Fruit fly (Drosophila melanogaster) whole organism, embryonic: ENCODE results near the gene CG44362.

ENCODE experiments used
- CG10979 ChIP-seq: fragments of 200-800 bp; sonication (Bioruptor generic); optimal IDR thresholded peaks from 2 replicates; lab custom pipeline; 2018; ENCODE audit warnings: missing biosample characterization, mild to moderate bottlenecking, missing genetic modification characterization, moderate library complexity
- CG11456 ChIP-seq: fragments of 200-800 bp; sonication (Bioruptor generic); IDR thresholded peaks from 3 replicates; pipeline ENCODE4 v1.3.6; 2022; ENCODE audit warnings: missing biosample characterization, missing genetic modification characterization
- CG12391 ChIP-seq: fragments of 200-800 bp; sonication (Bioruptor generic); optimal IDR thresholded peaks from 3 replicates; lab custom pipeline; 2018; ENCODE audit warnings: missing biosample characterization, mild to moderate bottlenecking, missing genetic modification characterization, moderate library complexity
- CG12769 ChIP-seq: fragments of 200-800 bp; sonication (Bioruptor generic); optimal IDR thresholded peaks from 2 replicates; lab custom pipeline; 2019; ENCODE audit warnings: missing biosample characterization, mild to moderate bottlenecking, missing genetic modification characterization, moderate library complexity
- CG13624 ChIP-seq: fragments of 200-800 bp; sonication (Bioruptor generic); optimal IDR thresholded peaks from 2 replicates; lab custom pipeline; 2016; ENCODE audit warnings: missing biosample characterization, missing genetic modification characterization
- CG14710 ChIP-seq: fragments of 200-800 bp; sonication (Bioruptor generic); optimal IDR thresholded peaks from 3 replicates; lab custom pipeline; 2019; ENCODE audit warnings: missing biosample characterization, mild to moderate bottlenecking, missing genetic modification characterization, moderate library complexity
- CG15269 ChIP-seq: fragments of 200-800 bp; sonication (Bioruptor generic); optimal IDR thresholded peaks from 2 replicates; lab custom pipeline; 2018; ENCODE audit warnings: missing biosample characterization, mild to moderate bottlenecking, missing genetic modification characterization, moderate library complexity
- CG15696 ChIP-seq: fragments of 200-800 bp; sonication (Bioruptor generic); optimal IDR thresholded peaks from 2 replicates; lab custom pipeline; 2019; ENCODE audit warnings: missing biosample characterization, mild to moderate bottlenecking, missing genetic modification characterization, moderate library complexity
- CG1603 ChIP-seq: fragments of 200-800 bp; sonication (Bioruptor generic); optimal IDR thresholded peaks from 2 replicates; lab custom pipeline; 2019; ENCODE audit warnings: missing biosample characterization, mild to moderate bottlenecking, missing genetic modification characterization, moderate library complexity
- CG2199 ChIP-seq: fragments of 200-800 bp; sonication (Bioruptor generic); IDR thresholded peaks from 3 replicates; pipeline ENCODE4 v1.3.6; 2022; ENCODE audit warnings: missing biosample characterization, missing genetic modification characterization
- CG30403 ChIP-seq: fragments of 200-800 bp; sonication (Bioruptor generic); optimal IDR thresholded peaks from 3 replicates; lab custom pipeline; 2016; ENCODE audit warnings: missing biosample characterization, missing genetic modification characterization
- CG32532 ChIP-seq: fragments of 200-800 bp; sonication (Bioruptor generic); IDR thresholded peaks from 2 replicates; pipeline ENCODE4 v1.3.6; 2022; ENCODE audit warnings: missing biosample characterization, missing genetic modification characterization
- CG3726 ChIP-seq: fragments of 200-800 bp; sonication (Bioruptor generic); IDR thresholded peaks from 3 replicates; pipeline ENCODE4, ENCODE4 v1.3.6; 2022; ENCODE audit warnings: missing biosample characterization, missing genetic modification characterization
- CG6765 ChIP-seq: fragments of 200-800 bp; sonication (Bioruptor generic); optimal IDR thresholded peaks from 3 replicates; lab custom pipeline; 2017; ENCODE audit warnings: missing biosample characterization, mild to moderate bottlenecking, missing genetic modification characterization
- CG7928 ChIP-seq: fragments of 200-800 bp; sonication (Bioruptor generic); optimal IDR thresholded peaks from 2 replicates; lab custom pipeline; 2017; ENCODE audit warnings: missing biosample characterization, mild to moderate bottlenecking, missing genetic modification characterization
- CG9437 ChIP-seq: fragments of 200-800 bp; sonication (Bioruptor generic); optimal IDR thresholded peaks from 2 replicates; lab custom pipeline; 2018; ENCODE audit warnings: missing biosample characterization, mild to moderate bottlenecking, missing genetic modification characterization
- CG9797 ChIP-seq: fragments of 200-800 bp; sonication (Bioruptor generic); optimal IDR thresholded peaks from 3 replicates; lab custom pipeline; 2018; ENCODE audit warnings: missing biosample characterization, mild to moderate bottlenecking, missing genetic modification characterization
- Dek ChIP-seq: fragments of 200-800 bp; sonication (Bioruptor generic); optimal IDR thresholded peaks from 3 replicates; lab custom pipeline; 2019; ENCODE audit warnings: missing biosample characterization, mild to moderate bottlenecking, missing genetic modification characterization, moderate library complexity
- Ets65A ChIP-seq: fragments of 200-800 bp; sonication (Bioruptor generic); peaks from one replicate; lab custom pipeline; 2016; ENCODE audit warnings: missing biosample characterization, missing genetic modification characterization
- HLH3B ChIP-seq: fragments of 200-800 bp; sonication (Bioruptor generic); IDR thresholded peaks from 2 replicates; pipeline ENCODE4 v1.3.6; 2022; ENCODE audit warnings: missing biosample characterization, missing genetic modification characterization
- HLH4C ChIP-seq: fragments of 200-800 bp; sonication (Bioruptor generic); IDR thresholded peaks from 3 replicates; pipeline ENCODE4 v1.3.6; 2022; ENCODE audit warnings: missing biosample characterization, missing genetic modification characterization; ENCODE audit not compliant: partially characterized antibody
- Hr78 ChIP-seq, 2 experiments: fragments of 200-800 bp in 1 of 2; fragments of >200 bp in 1 of 2; sonication (Bioruptor generic) in 1 of 2; optimal IDR thresholded peaks; 2 replicates each; lab custom pipeline; 2017 to 2019; ENCODE audit warnings: missing biosample characterization in 2 of 2, missing genetic modification characterization in 2 of 2, mild to moderate bottlenecking in 1 of 2, moderate library complexity in 1 of 2
- Med ChIP-seq: fragments of 200-800 bp; sonication (Bioruptor generic); peaks from one replicate; lab custom pipeline; 2016; ENCODE audit warnings: missing biosample characterization, missing genetic modification characterization, mild to moderate bottlenecking, inconsistent platforms, moderate library complexity
- Myb ChIP-seq: fragments of 200-800 bp; sonication (Bioruptor generic); optimal IDR thresholded peaks from 2 replicates; lab custom pipeline; 2016; ENCODE audit warnings: missing biosample characterization, missing genetic modification characterization
- Nf-YC ChIP-seq: fragments of 200-800 bp; optimal IDR thresholded peaks from 3 replicates; lab custom pipeline; 2019; ENCODE audit warnings: missing biosample characterization, mild to moderate bottlenecking, missing genetic modification characterization, moderate library complexity
- NfI ChIP-seq: fragments of 200-800 bp; sonication (Bioruptor generic); optimal IDR thresholded peaks from 3 replicates; lab custom pipeline; 2018; ENCODE audit warnings: missing biosample characterization, mild to moderate bottlenecking, missing genetic modification characterization, moderate library complexity
- Sox102F ChIP-seq: fragments of 200-800 bp; sonication (Bioruptor generic); optimal IDR thresholded peaks from 2 replicates; lab custom pipeline; 2018; ENCODE audit warnings: missing biosample characterization, mild to moderate bottlenecking, missing genetic modification characterization, moderate library complexity
- amos ChIP-seq: fragments of 200-800 bp; sonication (Bioruptor generic); IDR thresholded peaks from 2 replicates; pipeline ENCODE4 v1.3.6; 2022; ENCODE audit warnings: missing biosample characterization, missing genetic modification characterization; ENCODE audit not compliant: partially characterized antibody
- ase ChIP-seq: fragments of 200-800 bp; sonication (Bioruptor generic); IDR thresholded peaks from 3 replicates; pipeline ENCODE4 v1.3.6; 2022; ENCODE audit warnings: missing biosample characterization, missing genetic modification characterization
- ci ChIP-seq: fragments of 200-800 bp; sonication (Bioruptor generic); IDR thresholded peaks from 3 replicates; pipeline ENCODE4 v1.3.6; 2022; ENCODE audit warnings: missing biosample characterization, missing genetic modification characterization
- crc ChIP-seq: fragments of 200-800 bp; sonication (Bioruptor generic); optimal IDR thresholded peaks from 2 replicates; lab custom pipeline; 2016; ENCODE audit warnings: missing biosample characterization, missing genetic modification characterization
- dysf ChIP-seq: fragments of 200-800 bp; sonication (Bioruptor generic); IDR thresholded peaks from 3 replicates; pipeline ENCODE4 v1.3.6; 2022; ENCODE audit warnings: missing biosample characterization, missing genetic modification characterization
- gem ChIP-seq: fragments of 200-800 bp; sonication (Bioruptor generic); optimal IDR thresholded peaks from 2 replicates; lab custom pipeline; 2019; ENCODE audit warnings: missing biosample characterization, mild to moderate bottlenecking, missing genetic modification characterization, moderate library complexity
- gsb-n ChIP-seq: fragments of 200-800 bp; sonication (Bioruptor generic); optimal IDR thresholded peaks from 3 replicates; lab custom pipeline; 2018; ENCODE audit warnings: missing biosample characterization, mild to moderate bottlenecking, missing genetic modification characterization
- ind ChIP-seq: fragments of 200-800 bp; sonication (Bioruptor generic); optimal IDR thresholded peaks from 3 replicates; lab custom pipeline; 2016; ENCODE audit warnings: missing biosample characterization, missing genetic modification characterization
- kah ChIP-seq: fragments of 200-800 bp; sonication (Bioruptor generic); optimal IDR thresholded peaks from 2 replicates; lab custom pipeline; 2018; ENCODE audit warnings: missing biosample characterization, mild to moderate bottlenecking, missing genetic modification characterization
- mirr ChIP-seq: fragments of 200-800 bp; sonication (Bioruptor generic); optimal IDR thresholded peaks from 3 replicates; lab custom pipeline; 2018; ENCODE audit warnings: missing biosample characterization, mild to moderate bottlenecking, missing genetic modification characterization
- pros ChIP-seq: fragments of 200-800 bp; sonication (Bioruptor generic); optimal IDR thresholded peaks from 3 replicates; lab custom pipeline; 2019; ENCODE audit warnings: missing biosample characterization, mild to moderate bottlenecking, missing genetic modification characterization, moderate library complexity
- sc ChIP-seq, 3 experiments: fragments of >200 bp in 2 of 3; fragments of 200-800 bp in 1 of 3; sonication (Bioruptor generic) in 1 of 3; optimal IDR thresholded peaks; 2 replicates in 2 of 3; 3 replicates in 1 of 3; lab custom pipeline; 2017; ENCODE audit warnings: mild to moderate bottlenecking in 1 of 3, missing biosample characterization in 1 of 3, missing genetic modification characterization in 1 of 3, missing genetic modification reagents in 1 of 3
- seq ChIP-seq: fragments of 200-800 bp; sonication (Bioruptor generic); IDR thresholded peaks from 2 replicates; pipeline ENCODE4 v1.3.6; 2022; ENCODE audit warnings: missing biosample characterization, missing genetic modification characterization
- sr ChIP-seq: fragments of 200-800 bp; sonication (Bioruptor generic); IDR thresholded peaks from 3 replicates; pipeline ENCODE4 v1.3.6; 2022; ENCODE audit warnings: missing biosample characterization, missing genetic modification characterization
- stwl ChIP-seq: fragments of 200-800 bp; sonication (Bioruptor generic); optimal IDR thresholded peaks from 3 replicates; lab custom pipeline; 2018; ENCODE audit warnings: missing biosample characterization, mild to moderate bottlenecking, missing genetic modification characterization, moderate library complexity
- ttk ChIP-seq: fragments of 200-800 bp; sonication (Bioruptor generic); IDR thresholded peaks from 2 replicates; pipeline ENCODE4 v2.1.2; 2022; ENCODE audit warnings: missing biosample characterization, missing genetic modification characterization
- unc-4 ChIP-seq: fragments of 200-800 bp; sonication (Bioruptor generic); IDR thresholded peaks from 2 replicates; pipeline ENCODE4 v1.3.6; 2022; ENCODE audit warnings: missing biosample characterization, missing genetic modification characterization; ENCODE audit not compliant: partially characterized antibody
- vvl ChIP-seq: fragments of 200-800 bp; sonication (Bioruptor generic); IDR thresholded peaks from 2 replicates; pipeline ENCODE4 v1.3.6; 2022; ENCODE audit warnings: missing biosample characterization, missing genetic modification characterization

The CG44362 gene

dm6 chr3L:11406535-11407201 lies 9.3 kb downstream of the CG44362 start (continued):
- no peak for TF ChIP-seq ase (GFP tag; lab: Robert Waterston, UW)
- TF ChIP-seq gem (tag; lab: Kevin White, UChicago): no peak
- no peak for TF ChIP-seq unc-4 (GFP tag; lab: Robert Waterston, UW)
- no peak for TF ChIP-seq CG15269 (tag; lab: Kevin White, UChicago)
- TF ChIP-seq seq: no peak; the same call in 1 of the 2 replicates
- no peak for TF ChIP-seq mirr (GFP tag; lab: Kevin White, UChicago)
- TF ChIP-seq CG15696 (tag; lab: Kevin White, UChicago): no peak
- no peak for TF ChIP-seq ttk (GFP tag; lab: Robert Waterston, UW)
- TF ChIP-seq NfI: no peak
- TF ChIP-seq vvl (GFP tag; lab: Robert Waterston, UW): peak; percentile 35; the same call in 1 of the 2 replicates
- TF ChIP-seq CG12769 (tag; lab: Kevin White, UChicago): peak; percentile 82
- TF ChIP-seq CG9797 (GFP tag; lab: Kevin White, UChicago): no peak
- TF ChIP-seq crc (GFP tag; lab: Kevin White, UChicago): no peak
- TF ChIP-seq CG1603: peak; percentile 14
- 0 out of 3 replicates have a peak, but pooled peaks have one; percentile 24 for TF ChIP-seq ci (GFP tag; lab: Robert Waterston, UW)
- no peak for TF ChIP-seq HLH3B (GFP tag; lab: Robert Waterston, UW)
- no peak for TF ChIP-seq CG14710 (tag; lab: Kevin White, UChicago)
- TF ChIP-seq pros (GFP tag; lab: Kevin White, UChicago): peak; percentile 88
- TF ChIP-seq Myb: no peak
- TF ChIP-seq, all 482 proteins: peak for 25

dm6 chr3L:11407202-11407829 lies 10.0 kb downstream of the CG44362 start:
- TF ChIP-seq sr (0 out of 3 replicates have a peak, but pooled peaks have one; percentile 3), HLH4C (no peak), stwl (tag; lab: Kevin White, UChicago) (no peak), amos (GFP tag; lab: Robert Waterston, UW) (no peak), Hr78 (GFP tag; optimal IDR thresholded peaks at IDR 0.05; lab: Kevin White, UChicago) (peak in 1 of 2 experiments; percentile 7), CG12391 (tag; lab: Kevin White, UChicago) (peak; percentile 31), pros (GFP tag; lab: Kevin White, UChicago) (peak; percentile 85), CG9797 (GFP tag; lab: Kevin White, UChicago) (no peak), Med (GFP tag; lab: Kevin White, UChicago) (peak; percentile 35), kah (GFP tag; lab: Kevin White, UChicago) (no peak), seq (no peak; the same call in 1 of the 2 replicates), CG10979 (tag; lab: Kevin White, UChicago) (peak; percentile 16), Dek (tag; lab: Kevin White, UChicago) (peak; percentile 6), gsb-n (peak; percentile 35), CG11456 (GFP tag; lab: Robert Waterston, UW) (0 out of 3 replicates have a peak, but pooled peaks have one; percentile 28), Sox102F (GFP tag; lab: Kevin White, UChicago) (peak; percentile 65), CG2199 (GFP tag; lab: Robert Waterston, UW) (peak; percentile 7; the same call in 1 of the 3 replicates), CG30403 (GFP tag; lab: Kevin White, UChicago) (peak; percentile 45), CG7928 (GFP tag; lab: Kevin White, UChicago) (no peak), sc (optimal IDR thresholded peaks at IDR 0.05; lab: Kevin White, UChicago) (no peak), sc (GFP tag; optimal IDR thresholded peaks at IDR 0.05; lab: Kevin White, UChicago) (peak; percentile 17), Nf-YC (tag; lab: Kevin White, UChicago) (no peak), CG6765 (GFP tag; lab: Kevin White, UChicago) (no peak), ind (GFP tag; lab: Kevin White, UChicago) (no peak), Ets65A (GFP tag; lab: Kevin White, UChicago) (no peak), gem (tag; lab: Kevin White, UChicago) (peak; percentile 55), CG32532 (peak; percentile 19; the same call in 1 of the 2 replicates), dysf (peak; percentile 45; the same call in 2 of the 3 replicates), CG9437 (GFP tag; lab: Kevin White, UChicago) (peak; percentile 26), CG13624 (GFP tag; lab: Kevin White, UChicago) (no peak), CG3726 (GFP tag; lab: Robert Waterston, UW) (no peak)
